Worm (Caenorhabditis elegans): ENCODE data around the gene unc-119.

Gene unc-119

DNA sequence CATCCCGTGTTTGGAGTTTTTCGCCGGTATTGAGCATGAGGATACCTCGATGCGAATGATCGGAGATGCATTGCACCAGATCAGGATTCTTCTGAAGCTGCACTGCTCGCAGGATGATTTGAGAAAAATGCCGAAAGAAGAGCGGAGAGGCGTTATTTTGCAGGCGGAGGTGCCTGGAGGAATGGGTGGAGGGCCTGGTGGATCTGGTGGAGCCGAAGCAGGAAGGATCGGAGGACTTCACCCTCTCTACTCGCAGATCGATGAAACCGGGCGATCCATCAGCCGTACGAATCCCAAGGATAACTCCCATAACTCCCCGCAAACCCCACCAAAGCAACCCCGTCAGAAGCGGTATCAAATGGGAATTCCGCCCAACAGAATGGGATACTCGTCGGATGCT, 36.7 kb downstream of the unc-119 start:
- TF ChIP-seq set-16 (GFP tag; IDR thresholded peaks at IDR 0.05), result peak; percentile 82
- TF ChIP-seq mxl-3 (GFP tag; optimal IDR thresholded peaks at IDR 0.05), result no peak
- TF ChIP-seq dve-1 (tag; optimal IDR thresholded peaks at IDR 0.05; ENCODE audit: insufficient read depth), result no peak
- no peak for TF ChIP-seq nhr-10 (tag; optimal IDR thresholded peaks at IDR 0.05)
- TF ChIP-seq Y5F2A.4 (GFP tag; optimal IDR thresholded peaks at IDR 0.05), result no peak
- TF ChIP-seq saeg-2 (GFP tag; IDR thresholded peaks at IDR 0.05), result no peak

DNA sequence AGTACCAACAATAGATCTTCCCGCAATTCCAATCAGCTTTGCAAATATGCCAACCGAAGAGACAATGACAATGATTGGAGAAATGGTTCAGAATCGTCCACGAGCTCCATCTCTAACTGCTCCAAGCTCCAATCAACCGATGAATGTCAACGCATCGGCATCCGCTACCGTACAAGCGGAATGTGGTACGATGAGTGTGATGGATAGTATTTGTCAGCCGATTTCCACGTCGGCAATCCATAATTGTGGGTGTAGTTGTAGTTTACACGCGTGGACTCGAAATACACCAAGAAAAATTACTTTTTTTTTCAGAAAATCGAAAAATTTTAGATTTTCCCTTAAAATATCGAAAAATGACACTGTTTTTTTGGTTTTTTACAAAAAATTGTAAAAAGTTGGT, 40.5 kb downstream of the unc-119 start:
- peak; percentile 92 for TF ChIP-seq aha-1 (tag)
- TF ChIP-seq nhr-102 (tag; optimal IDR thresholded peaks at IDR 0.05), result no peak
- TF ChIP-seq nhr-77 (tag; optimal IDR thresholded peaks at IDR 0.05), result no peak

DNA sequence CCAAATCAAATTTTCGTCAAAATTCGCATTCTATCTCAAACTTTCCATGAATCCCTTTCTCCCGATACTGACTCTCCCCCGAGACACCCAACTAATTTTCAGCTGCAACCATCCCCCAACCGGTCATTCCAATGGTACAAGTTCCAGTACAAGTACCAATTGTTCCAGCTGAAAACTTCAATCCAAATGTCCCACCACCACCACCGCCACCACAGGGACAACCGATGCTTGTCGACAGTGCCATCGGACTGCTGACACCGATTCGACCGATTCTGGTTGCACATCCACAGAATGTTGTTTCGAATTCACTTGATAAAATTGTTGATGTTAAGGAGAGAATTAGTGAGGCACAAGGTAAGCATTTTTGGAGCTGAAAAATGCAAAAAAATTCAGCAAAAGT, 43.1 kb downstream of the unc-119 start:
- TF ChIP-seq mdt-29 (GFP tag; IDR thresholded peaks at IDR 0.05) (no peak), ceh-44 (GFP tag; IDR thresholded peaks at IDR 0.05) (no peak), ceh-62 (tag; optimal IDR thresholded peaks at IDR 0.05) (no peak), aha-1 (tag) (peak; percentile 93), mxl-3 (GFP tag; optimal IDR thresholded peaks at IDR 0.05) (no peak), daf-16 (GFP tag; optimal IDR thresholded peaks at IDR 0.05) (no peak), daf-16 (tag; optimal IDR thresholded peaks at IDR 0.05) (no peak), F49E8.2 (tag; optimal IDR thresholded peaks at IDR 0.05; ENCODE audit: borderline replicate concordance) (no peak)

DNA sequence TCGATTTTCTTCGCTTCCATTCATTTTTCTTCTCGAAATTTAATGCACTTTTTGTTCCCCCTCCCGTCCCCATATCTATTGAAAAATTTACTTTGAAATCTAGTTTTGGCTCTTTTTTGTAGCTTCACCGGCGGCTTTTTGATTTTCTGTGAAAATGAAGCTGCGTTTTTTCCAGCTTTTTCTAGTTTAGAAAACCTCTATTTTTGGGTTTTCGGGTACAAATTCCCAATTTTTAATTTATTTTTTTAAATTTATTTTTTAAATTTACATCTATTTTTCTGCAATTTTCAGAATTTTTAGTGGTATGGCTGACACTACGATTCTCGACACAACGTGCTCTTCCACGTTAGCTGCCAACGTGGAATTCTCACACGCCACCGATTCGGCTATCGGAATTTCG, 44.7 kb downstream of the unc-119 start, which contains the start of gene strd-1:
Gene strd-1, plus strand, starts transcription at position 301 of the 400 bp plus-strand sequence.
- TF ChIP-seq nhr-6 (tag; optimal IDR thresholded peaks at IDR 0.05) (no peak), pha-4 (GFP tag; IDR thresholded peaks at IDR 0.05) (0 out of 2 replicates have a peak, but pooled peaks have one; percentile 10), pha-4 (tag; optimal IDR thresholded peaks at IDR 0.05) (no peak)

DNA sequence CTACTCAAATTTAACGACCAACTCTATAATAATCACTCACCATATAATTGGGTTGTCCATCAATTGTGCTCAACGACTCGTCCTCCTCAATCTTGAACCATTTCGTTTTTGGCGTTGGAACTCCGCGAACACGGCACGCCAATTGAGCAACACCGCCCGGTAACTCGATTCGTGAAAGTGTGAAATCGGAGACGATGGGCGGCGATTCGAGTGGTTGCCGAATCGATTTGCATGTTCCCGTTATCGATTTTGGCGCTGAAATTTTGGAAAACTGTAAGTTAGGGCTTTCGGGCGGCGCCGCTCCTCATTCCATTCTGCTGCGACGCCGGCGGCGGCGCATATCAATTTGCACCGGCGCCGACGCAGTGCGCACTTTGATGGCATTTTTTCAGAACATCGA, 49.3 kb downstream of the unc-119 start:
- TF ChIP-seq lin-13 (GFP tag; optimal IDR thresholded peaks at IDR 0.05) (no peak), R02D3.7 (tag; optimal IDR thresholded peaks at IDR 0.05) (no peak), aha-1 (tag) (peak; percentile 93), set-16 (GFP tag; IDR thresholded peaks at IDR 0.05) (peak; percentile 36), daf-12 (tag; optimal IDR thresholded peaks at IDR 0.05) (no peak), ZK546.5 (tag; optimal IDR thresholded peaks at IDR 0.05) (no peak), nhr-6 (tag; optimal IDR thresholded peaks at IDR 0.05) (no peak), mxl-2 (GFP tag; conservative IDR thresholded peaks at IDR 0.05) (no peak), hif-1 (tag; optimal IDR thresholded peaks at IDR 0.05) (no peak), egl-43 (GFP tag; IDR thresholded peaks at IDR 0.05) (0 out of 2 replicates have a peak, but pooled peaks have one; percentile 20), dmd-6 (GFP tag; IDR thresholded peaks at IDR 0.05) (no peak), dmd-9 (GFP tag; IDR thresholded peaks at IDR 0.05) (no peak), nhr-76 (tag; optimal IDR thresholded peaks at IDR 0.05) (no peak), egl-27 (tag; optimal IDR thresholded peaks at IDR 0.05) (no peak), saeg-2 (GFP tag; IDR thresholded peaks at IDR 0.05) (no peak), snpc-4 (tag; optimal IDR thresholded peaks at IDR 0.05) (no peak), daf-16 (GFP tag; optimal IDR thresholded peaks at IDR 0.05) (no peak), daf-16 (tag; optimal IDR thresholded peaks at IDR 0.05) (no peak), spr-1 (tag; optimal IDR thresholded peaks at IDR 0.05) (no peak), rbr-2 (tag; optimal IDR thresholded peaks at IDR 0.05) (no peak), nhr-42 (GFP tag; IDR thresholded peaks at IDR 0.05) (no peak), jun-1 (tag; optimal IDR thresholded peaks at IDR 0.05) (no peak), unc-62 (GFP tag; optimal IDR thresholded peaks at IDR 0.05 in 1 of 2) (no peak), unc-62 (tag; optimal IDR thresholded peaks at IDR 0.05) (no peak)
